Fruit fly (Drosophila melanogaster): ENCODE measurements around the gene TpnC25D.

TpnC25D gene

dm6 chr2L:5226891-5227554 is 10.5 kb downstream of the TpnC25D start:
- TF ChIP-seq CG13204 (GFP tag; optimal IDR thresholded peaks at IDR 0.05) = no peak
- no peak for TF ChIP-seq CG32121 (GFP tag; IDR thresholded peaks at IDR 0.05)
- TF ChIP-seq CG12605 (GFP tag; IDR thresholded peaks at IDR 0.05) = no peak
- no peak for TF ChIP-seq D1 (tag; optimal IDR thresholded peaks at IDR 0.05)
- no peak for TF ChIP-seq CG34367 (tag; optimal IDR thresholded peaks at IDR 0.05)
- TF ChIP-seq CG9948 (tag; optimal IDR thresholded peaks at IDR 0.05) = no peak
- TF ChIP-seq Pif1A (GFP tag; optimal IDR thresholded peaks at IDR 0.05) = no peak
- no peak for TF ChIP-seq CG10348 (GFP tag; IDR thresholded peaks at IDR 0.05)
- no peak for TF ChIP-seq fd96Ca (GFP tag; IDR thresholded peaks at IDR 0.05)

dm6 chr2L:5228581-5229077 is 12.1 kb downstream of the TpnC25D start:
- TF ChIP-seq CG12605 (GFP tag; IDR thresholded peaks at IDR 0.05) (peak; percentile 34; the same call in 1 of the 2 replicates), rn (GFP tag; IDR thresholded peaks at IDR 0.05) (no peak), Ets98B (GFP tag; IDR thresholded peaks at IDR 0.05) (peak; percentile 13; the same call in 1 of the 2 replicates), fd96Ca (GFP tag; IDR thresholded peaks at IDR 0.05) (peak; percentile 21; the same call in 1 of the 3 replicates)

- TF ChIP-seq CG17806 (tag; optimal IDR thresholded peaks at IDR 0.05) (no peak), CG8159 (tag; optimal IDR thresholded peaks at IDR 0.05) (no peak), CG8301 (tag; optimal IDR thresholded peaks at IDR 0.05) (no peak), Pif1A (GFP tag; optimal IDR thresholded peaks at IDR 0.05) (no peak), Pif1B (GFP tag; optimal IDR thresholded peaks at IDR 0.05) (no peak), fd96Ca (GFP tag; IDR thresholded peaks at IDR 0.05) (no peak), CG12605 (GFP tag; IDR thresholded peaks at IDR 0.05) (no peak)
Measured at dm6 chr2L:5229239-5229638, 12.7 kb downstream of the TpnC25D start.

dm6 chr2L:5229735-5230347 is 13.3 kb downstream of the TpnC25D start:
- no peak for TF ChIP-seq CG9948 (tag; optimal IDR thresholded peaks at IDR 0.05)
- no peak for TF ChIP-seq EcR (GFP tag; optimal IDR thresholded peaks at IDR 0.05)
- no peak for TF ChIP-seq Snoo (tag; optimal IDR thresholded peaks at IDR 0.05)
- no peak for TF ChIP-seq CG13204 (GFP tag; optimal IDR thresholded peaks at IDR 0.05)
- no peak for TF ChIP-seq CG14655 (GFP tag; optimal IDR thresholded peaks at IDR 0.05)
- TF ChIP-seq CG15710 (tag; optimal IDR thresholded peaks at IDR 0.05) = no peak
- TF ChIP-seq CG32121 (GFP tag; IDR thresholded peaks at IDR 0.05) = no peak

- TF ChIP-seq CG13204 (GFP tag; optimal IDR thresholded peaks at IDR 0.05) (no peak), CG32121 (GFP tag; IDR thresholded peaks at IDR 0.05) (no peak), CG14655 (GFP tag; optimal IDR thresholded peaks at IDR 0.05) (no peak)
Measured at dm6 chr2L:5230772-5231171, 14.3 kb downstream of the TpnC25D start.

- TF ChIP-seq CG15710 (tag; optimal IDR thresholded peaks at IDR 0.05) (peak; percentile 5), CG14655 (GFP tag; optimal IDR thresholded peaks at IDR 0.05) (no peak), CG8159 (tag; optimal IDR thresholded peaks at IDR 0.05) (peak; percentile 0), Ets98B (GFP tag; IDR thresholded peaks at IDR 0.05) (no peak), CG10348 (GFP tag; IDR thresholded peaks at IDR 0.05) (no peak), CG34367 (tag; optimal IDR thresholded peaks at IDR 0.05) (no peak), fd96Ca (GFP tag; IDR thresholded peaks at IDR 0.05) (no peak), CG9948 (tag; optimal IDR thresholded peaks at IDR 0.05) (peak; percentile 8), CG8301 (tag; optimal IDR thresholded peaks at IDR 0.05) (no peak), D1 (tag; optimal IDR thresholded peaks at IDR 0.05) (no peak), CG13204 (GFP tag; optimal IDR thresholded peaks at IDR 0.05) (no peak), rn (GFP tag; IDR thresholded peaks at IDR 0.05) (no peak), CG4496 (GFP tag; IDR thresholded peaks at IDR 0.05) (no peak), CG12605 (GFP tag; IDR thresholded peaks at IDR 0.05) (no peak), CG32121 (GFP tag; IDR thresholded peaks at IDR 0.05) (no peak), EcR (GFP tag; optimal IDR thresholded peaks at IDR 0.05) (no peak), CG17806 (tag; optimal IDR thresholded peaks at IDR 0.05) (peak; percentile 6), Pif1A (GFP tag; optimal IDR thresholded peaks at IDR 0.05) (peak; percentile 36), Snoo (tag; optimal IDR thresholded peaks at IDR 0.05) (peak; percentile 28)
Measured at dm6 chr2L:5231437-5231836, 14.9 kb downstream of the TpnC25D start.

- TF ChIP-seq rn (GFP tag; IDR thresholded peaks at IDR 0.05) = no peak
- TF ChIP-seq gl (tag; optimal IDR thresholded peaks at IDR 0.05) = no peak
- TF ChIP-seq fd96Ca (GFP tag; IDR thresholded peaks at IDR 0.05) = no peak
- TF ChIP-seq CG4496 (GFP tag; IDR thresholded peaks at IDR 0.05) = peak; percentile 32; the same call in 1 of the 3 replicates
- peak; percentile 59 for TF ChIP-seq CG13204 (GFP tag; optimal IDR thresholded peaks at IDR 0.05)
- TF ChIP-seq Pif1B (GFP tag; optimal IDR thresholded peaks at IDR 0.05) = no peak
- no peak for TF ChIP-seq CG8159 (tag; optimal IDR thresholded peaks at IDR 0.05)
Measured at dm6 chr2L:5232175-5232574, 15.7 kb downstream of the TpnC25D start.
